Worm (Caenorhabditis elegans): Measurements from ENCODE around the gene F21H12.3.
A peak's percentile ranks its signal among the peaks of the same experiment; 100 is the strongest.

F21H12.3 gene

ce11 chrII:6120548-6120947 lies 37.8 kb downstream of the F21H12.3 start:
- TF ChIP-seq lin-39 (tag; optimal IDR thresholded peaks at IDR 0.05) (no peak), fos-1 (tag; optimal IDR thresholded peaks at IDR 0.05) (no peak), dmd-4 (tag; optimal IDR thresholded peaks at IDR 0.05) (no peak), ceh-82 (tag; optimal IDR thresholded peaks at IDR 0.05) (no peak), F13H6.1 (tag; optimal IDR thresholded peaks at IDR 0.05) (no peak), nhr-10 (tag; optimal IDR thresholded peaks at IDR 0.05) (no peak)

- no peak for TF ChIP-seq nhr-77 (tag; optimal IDR thresholded peaks at IDR 0.05)
- TF ChIP-seq fos-1 (tag; optimal IDR thresholded peaks at IDR 0.05), result peak; percentile 78
- TF ChIP-seq C34F6.9 (tag; optimal IDR thresholded peaks at IDR 0.05), result peak; percentile 60
- TF ChIP-seq lsy-2 (tag; optimal IDR thresholded peaks at IDR 0.05), result peak in 1 of 2 experiments; percentile 18
- TF ChIP-seq unc-55 (GFP tag; optimal IDR thresholded peaks at IDR 0.05), result peak; percentile 54
- TF ChIP-seq dmd-4 (tag; optimal IDR thresholded peaks at IDR 0.05), result no peak
These were observed 40.1 kb downstream of the F21H12.3 start for ce11 chrII:6122641-6123424.

ce11 chrII:6123513-6123912 lies 40.8 kb downstream of the F21H12.3 start, which contains the start of gene C29H12.2:
Gene C29H12.2 (plus strand): TSS chrII:6123809.
- peak; percentile 30 for TF ChIP-seq C34F6.9 (tag; optimal IDR thresholded peaks at IDR 0.05)
- TF ChIP-seq ztf-11 (tag; optimal IDR thresholded peaks at IDR 0.05), result no peak
- TF ChIP-seq mab-5 (tag; optimal IDR thresholded peaks at IDR 0.05), result no peak
- no peak for TF ChIP-seq zag-1 (tag; optimal IDR thresholded peaks at IDR 0.05)
- no peak for TF ChIP-seq snpc-4 (tag; optimal IDR thresholded peaks at IDR 0.05)
- no peak for TF ChIP-seq unc-55 (GFP tag; optimal IDR thresholded peaks at IDR 0.05)
- no peak for TF ChIP-seq aly-2 (tag; optimal IDR thresholded peaks at IDR 0.05)
- TF ChIP-seq ZK546.5 (tag; optimal IDR thresholded peaks at IDR 0.05), result no peak
- TF ChIP-seq nhr-129 (tag; optimal IDR thresholded peaks at IDR 0.05), result peak; percentile 41

- TF ChIP-seq crh-2 (tag; optimal IDR thresholded peaks at IDR 0.05), result no peak
- no peak for TF ChIP-seq nhr-6 (tag; optimal IDR thresholded peaks at IDR 0.05)
- TF ChIP-seq ztf-4 (tag; optimal IDR thresholded peaks at IDR 0.05), result no peak
- no peak for TF ChIP-seq mab-5 (tag; optimal IDR thresholded peaks at IDR 0.05)
- no peak for TF ChIP-seq gmeb-1 (tag; optimal IDR thresholded peaks at IDR 0.05)
- no peak for TF ChIP-seq lin-11 (tag; optimal IDR thresholded peaks at IDR 0.05)
- TF ChIP-seq skn-1 (tag; optimal IDR thresholded peaks at IDR 0.05), result no peak
These were observed 42.5 kb downstream of the F21H12.3 start, which contains the start of gene rars-2 for ce11 chrII:6125259-6125658. Gene rars-2 (plus strand): TSS chrII:6125559.

- TF ChIP-seq ztf-11 (tag; optimal IDR thresholded peaks at IDR 0.05), result no peak
- TF ChIP-seq nhr-77 (tag; optimal IDR thresholded peaks at IDR 0.05), result no peak
- TF ChIP-seq lin-13 (GFP tag; optimal IDR thresholded peaks at IDR 0.05), result no peak
- no peak for TF ChIP-seq nhr-237 (tag; optimal IDR thresholded peaks at IDR 0.05)
- TF ChIP-seq nhr-129 (tag; optimal IDR thresholded peaks at IDR 0.05), result no peak
- no peak for TF ChIP-seq skn-1 (tag; optimal IDR thresholded peaks at IDR 0.05)
- no peak for TF ChIP-seq lin-11 (tag; optimal IDR thresholded peaks at IDR 0.05)
- no peak for TF ChIP-seq ceh-82 (tag; optimal IDR thresholded peaks at IDR 0.05)
- no peak for TF ChIP-seq mbf-1 (tag; optimal IDR thresholded peaks at IDR 0.05)
- no peak for TF ChIP-seq nhr-12 (tag; optimal IDR thresholded peaks at IDR 0.05)
- TF ChIP-seq dmd-4 (tag; optimal IDR thresholded peaks at IDR 0.05), result no peak
- TF ChIP-seq nhr-6 (tag; optimal IDR thresholded peaks at IDR 0.05), result no peak
- no peak for TF ChIP-seq ztf-4 (tag; optimal IDR thresholded peaks at IDR 0.05)
- no peak for TF ChIP-seq lsy-2 (tag; optimal IDR thresholded peaks at IDR 0.05)
- no peak for TF ChIP-seq alr-1 (tag; optimal IDR thresholded peaks at IDR 0.05)
- no peak for TF ChIP-seq snpc-4 (tag; optimal IDR thresholded peaks at IDR 0.05)
- no peak for TF ChIP-seq ztf-1 (GFP tag; conservative IDR thresholded peaks at IDR 0.05)
- TF ChIP-seq nhr-23 (tag; optimal IDR thresholded peaks at IDR 0.05), result no peak
These were observed 49.9 kb downstream of the F21H12.3 start, which contains the start of gene abts-3 for ce11 chrII:6132595-6132994. Gene abts-3 (plus strand): TSS chrII:6132895.

All from whole organism, L2 larva.